Worm (Caenorhabditis elegans): ENCODE measurements around the gene ZK829.1.

DNA sequence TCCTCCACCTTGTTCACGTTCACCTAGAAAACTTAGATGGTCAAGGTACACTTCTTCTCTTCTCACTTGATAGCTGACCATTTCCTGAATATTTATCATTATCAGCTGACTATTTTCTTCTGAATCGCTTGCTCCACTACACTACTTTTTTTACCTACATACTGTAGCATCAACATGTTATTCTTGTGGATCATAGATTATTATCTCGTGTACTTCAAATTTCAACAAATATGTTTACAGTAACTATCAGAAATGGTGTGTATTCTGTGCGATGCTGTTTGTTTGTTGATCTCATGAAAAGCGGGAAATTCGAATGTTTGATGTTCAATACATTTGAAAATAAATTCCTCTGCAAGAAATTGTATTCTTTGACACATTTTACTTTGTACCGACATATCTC, 25.3 kb downstream of the ZK829.1 start, which contains the start of gene ZK822.10:
- no peak for TF ChIP-seq tbx-11 (GFP tag; IDR thresholded peaks at IDR 0.05)
- TF ChIP-seq ama-1 (optimal IDR thresholded peaks at IDR 0.05), result no peak
- TF ChIP-seq ceh-13 (GFP tag; optimal IDR thresholded peaks at IDR 0.05), result no peak
- no peak for TF ChIP-seq scrt-1 (GFP tag; IDR thresholded peaks at IDR 0.05)
- TF ChIP-seq ceh-36 (tag; optimal IDR thresholded peaks at IDR 0.05), result no peak
- no peak for TF ChIP-seq hmg-4 (GFP tag; optimal IDR thresholded peaks at IDR 0.05)
- TF ChIP-seq sea-1 (GFP tag; conservative IDR thresholded peaks at IDR 0.05), result no peak
- no peak for TF ChIP-seq flt-1 (GFP tag; IDR thresholded peaks at IDR 0.05)
- no peak for TF ChIP-seq pes-1 (GFP tag; IDR thresholded peaks at IDR 0.05)
- TF ChIP-seq tbx-37 (GFP tag; conservative IDR thresholded peaks at IDR 0.05), result no peak
